Worm (Caenorhabditis elegans): ENCODE results near the gene F55A4.13.

The F55A4.13 gene

ce11 chrX:1018586-1018985, 1.2 kb upstream of the F55A4.13 start (continued):
- no peak for TF ChIP-seq dmd-8 (GFP tag; IDR thresholded peaks at IDR 0.05)
- TF ChIP-seq hmg-1.1 (GFP tag; IDR thresholded peaks at IDR 0.05): no peak
- TF ChIP-seq aha-1 (tag): peak; percentile 75
- TF ChIP-seq lin-13 (GFP tag; optimal IDR thresholded peaks at IDR 0.05): no peak
- TF ChIP-seq hlh-11 (tag; optimal IDR thresholded peaks at IDR 0.05): peak; percentile 2
- no peak for TF ChIP-seq aly-2 (tag; optimal IDR thresholded peaks at IDR 0.05)
- TF ChIP-seq Y5F2A.4 (GFP tag; optimal IDR thresholded peaks at IDR 0.05): no peak
- TF ChIP-seq lin-38 (GFP tag; IDR thresholded peaks at IDR 0.05): no peak
- TF ChIP-seq sdz-12 (GFP tag; optimal IDR thresholded peaks at IDR 0.05): no peak
- no peak for TF ChIP-seq pha-4 (GFP tag; IDR thresholded peaks at IDR 0.05)
- TF ChIP-seq pha-4 (tag; optimal IDR thresholded peaks at IDR 0.05): no peak
- no peak for TF ChIP-seq nhr-76 (tag; optimal IDR thresholded peaks at IDR 0.05)
- TF ChIP-seq ceh-44 (GFP tag; IDR thresholded peaks at IDR 0.05): no peak
- peak in 1 of 2 experiments; percentile 6 for TF ChIP-seq lsy-2 (tag; optimal IDR thresholded peaks at IDR 0.05)
- peak; percentile 54; the same call in 1 of the 2 replicates for TF ChIP-seq set-16 (GFP tag; IDR thresholded peaks at IDR 0.05)

DNA sequence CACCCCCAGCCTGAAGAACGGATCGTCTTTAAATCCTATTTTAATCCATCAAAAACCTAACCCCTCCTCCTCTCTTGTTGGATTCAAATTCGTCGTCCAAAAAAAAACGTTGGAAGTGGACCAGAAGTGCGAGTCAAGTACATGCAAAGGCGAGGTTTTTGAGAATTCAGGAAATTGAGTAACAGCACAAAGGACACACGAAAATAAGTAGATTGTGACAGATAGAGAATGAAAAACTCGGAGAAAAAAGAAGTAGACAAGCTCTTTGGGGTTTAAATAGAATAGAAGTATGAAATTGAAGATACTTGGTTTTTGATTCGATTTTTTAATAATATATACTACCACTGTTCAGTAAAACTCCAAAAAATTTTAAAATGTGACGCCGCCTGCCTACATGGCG, 2.6 kb downstream of the F55A4.13 start:
- TF ChIP-seq fkh-10 (GFP tag; optimal IDR thresholded peaks at IDR 0.05) (peak; percentile 89), ces-1 (GFP tag; optimal IDR thresholded peaks at IDR 0.05) (peak; percentile 36), ctbp-1 (GFP tag; IDR thresholded peaks at IDR 0.05) (peak; percentile 41; the same call in 1 of the 2 replicates), dmd-8 (GFP tag; IDR thresholded peaks at IDR 0.05) (no peak), pqm-1 (tag; optimal IDR thresholded peaks at IDR 0.05) (no peak)

DNA sequence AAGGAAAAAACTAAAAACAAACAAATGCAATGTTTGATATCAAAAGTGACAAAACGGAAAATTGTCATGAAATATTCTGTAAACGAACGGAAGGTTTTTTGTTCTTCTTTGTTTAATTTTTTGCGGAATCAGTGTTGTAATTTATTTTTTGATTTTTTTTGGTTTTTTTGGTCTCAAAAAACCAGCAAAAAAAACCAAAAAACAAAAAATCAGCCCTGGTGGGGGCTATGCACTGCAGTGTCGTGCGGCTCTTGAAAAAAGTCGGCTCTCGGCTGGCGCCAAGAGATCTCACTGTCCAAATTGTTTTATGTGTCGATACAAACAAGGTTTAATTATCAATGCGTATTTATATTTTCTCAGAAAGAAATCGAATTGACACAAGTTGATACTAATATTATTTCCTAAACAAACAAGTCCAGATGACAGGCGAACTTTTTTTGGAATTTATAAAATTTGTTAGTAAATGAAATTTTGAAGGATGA, 4.9 kb downstream of the F55A4.13 start:
- TF ChIP-seq snpc-1.2 (GFP tag; IDR thresholded peaks at IDR 0.05) (0 out of 2 replicates have a peak, but pooled peaks have one; percentile 28), php-3 (GFP tag; IDR thresholded peaks at IDR 0.05) (peak; percentile 55; the same call in 1 of the 2 replicates), arid-1 (GFP tag; conservative IDR thresholded peaks at IDR 0.05) (no peak), nhr-76 (tag; optimal IDR thresholded peaks at IDR 0.05) (no peak), mep-1 (tag; optimal IDR thresholded peaks at IDR 0.05) (peak; percentile 28), ZK337.2 (GFP tag; IDR thresholded peaks at IDR 0.05) (no peak), Y5F2A.4 (GFP tag; optimal IDR thresholded peaks at IDR 0.05) (peak; percentile 38), lim-7 (GFP tag; IDR thresholded peaks at IDR 0.05) (0 out of 2 replicates have a peak, but pooled peaks have one; percentile 53), D1046.2 (GFP tag; IDR thresholded peaks at IDR 0.05) (0 out of 2 replicates have a peak, but pooled peaks have one; percentile 57), spr-3 (GFP tag; optimal IDR thresholded peaks at IDR 0.05) (no peak), daf-16 (GFP tag; optimal IDR thresholded peaks at IDR 0.05) (no peak), daf-16 (tag; optimal IDR thresholded peaks at IDR 0.05) (peak; percentile 31), nhr-77 (tag; optimal IDR thresholded peaks at IDR 0.05) (peak; percentile 52), unc-39 (tag; optimal IDR thresholded peaks at IDR 0.05) (no peak), nhr-111 (GFP tag; optimal IDR thresholded peaks at IDR 0.05) (no peak), dpl-1 (GFP tag; optimal IDR thresholded peaks at IDR 0.05) (no peak), nhr-102 (tag; optimal IDR thresholded peaks at IDR 0.05) (peak; percentile 73), saeg-2 (GFP tag; IDR thresholded peaks at IDR 0.05) (peak; percentile 58; the same call in 1 of the 2 replicates), nhr-237 (tag; optimal IDR thresholded peaks at IDR 0.05) (no peak), gei-8 (GFP tag; optimal IDR thresholded peaks at IDR 0.05) (peak; percentile 38), T26A8.4 (GFP tag; IDR thresholded peaks at IDR 0.05) (no peak; the same call in 1 of the 2 replicates), daf-19 (GFP tag; conservative IDR thresholded peaks at IDR 0.05) (no peak), egl-43 (GFP tag; IDR thresholded peaks at IDR 0.05) (no peak), lin-1 (GFP tag; IDR thresholded peaks at IDR 0.05) (no peak), rbr-2 (tag; optimal IDR thresholded peaks at IDR 0.05) (no peak), pha-4 (GFP tag; IDR thresholded peaks at IDR 0.05) (peak; percentile 40; the same call in 1 of the 2 replicates), pha-4 (tag; optimal IDR thresholded peaks at IDR 0.05) (no peak), mdl-1 (tag; optimal IDR thresholded peaks at IDR 0.05) (no peak), lin-39 (tag; optimal IDR thresholded peaks at IDR 0.05) (no peak), lin-29 (GFP tag; IDR thresholded peaks at IDR 0.05) (no peak), T20F7.1 (GFP tag; optimal IDR thresholded peaks at IDR 0.05) (peak; percentile 10), ZK546.5 (tag; optimal IDR thresholded peaks at IDR 0.05) (no peak), hlh-30 (tag; optimal IDR thresholded peaks at IDR 0.05; ENCODE audit: insufficient read depth) (no peak)

Data from whole organism, L4 larva.